Fruit fly (Drosophila melanogaster): Measurements from ENCODE around the gene CCT7.

dm6 chr3R:8807831-8808517 lies 6.6 kb downstream of the CCT7 start:
- TF ChIP-seq psq (optimal IDR thresholded peaks at IDR 0.05) (no peak), h (optimal IDR thresholded peaks at IDR 0.05) (no peak), ttk (optimal IDR thresholded peaks at IDR 0.05) (no peak), Sin3A (optimal IDR thresholded peaks at IDR 0.05) (no peak)

Data from Kc167 (cell line).